Worm (Caenorhabditis elegans) whole organism, early embryonic: ENCODE measurements around the gene noca-1.

Experiments used
- F13C5.2 ChIP-seq: sonication (generic microtip); optimal IDR thresholded peaks from 2 replicates; lab custom pipeline; 2017; ENCODE audit warnings: mild to moderate bottlenecking, missing genetic modification characterization, inconsistent platforms, missing compliant biosample characterization
- aly-1 ChIP-seq: sonication (generic microtip); optimal IDR thresholded peaks from 2 replicates; lab custom pipeline; 2016; ENCODE audit warnings: missing genetic modification characterization, missing compliant biosample characterization
- ama-1 ChIP-seq: fragments of 150-350 bp; optimal IDR thresholded peaks from 2 replicates; lab custom pipeline; 2014
- ets-7 ChIP-seq: sonication (generic microtip); optimal IDR thresholded peaks from 2 replicates; lab custom pipeline; 2016; ENCODE audit warnings: missing genotype, missing genetic modification characterization, missing compliant biosample characterization
- flt-1 ChIP-seq: fragments of 200-800 bp; sonication (Bioruptor generic); IDR thresholded peaks from 2 replicates; pipeline ENCODE4 v1.3.6; 2022; ENCODE audit warnings: missing genetic modification characterization, missing compliant biosample characterization
- hmg-4 ChIP-seq: fragments of 200-800 bp; sonication (Bioruptor generic); optimal IDR thresholded peaks from 2 replicates; lab custom pipeline; 2018; ENCODE audit warnings: mild to moderate bottlenecking, missing genetic modification characterization, missing compliant biosample characterization
- hnd-1 ChIP-seq: sonication (generic microtip); optimal IDR thresholded peaks from 2 replicates; lab custom pipeline; 2016; ENCODE audit warnings: missing genetic modification characterization, missing compliant biosample characterization
- tbx-11 ChIP-seq: fragments of 200-800 bp; sonication (Bioruptor generic); IDR thresholded peaks from 2 replicates; pipeline ENCODE4 v1.3.6; 2022; ENCODE audit warnings: missing genetic modification characterization, missing compliant biosample characterization
- tbx-37 ChIP-seq: fragments of 200-800 bp; sonication (Bioruptor generic); conservative IDR thresholded peaks from 2 replicates; pipeline ENCODE4 v1.3.6; 2022; ENCODE audit warnings: missing genetic modification reagents, missing genetic modification characterization, missing compliant biosample characterization
- tra-4 ChIP-seq: sonication (generic microtip); optimal IDR thresholded peaks from 2 replicates; lab custom pipeline; 2017; ENCODE audit warnings: missing genetic modification characterization, missing compliant biosample characterization

DNA sequence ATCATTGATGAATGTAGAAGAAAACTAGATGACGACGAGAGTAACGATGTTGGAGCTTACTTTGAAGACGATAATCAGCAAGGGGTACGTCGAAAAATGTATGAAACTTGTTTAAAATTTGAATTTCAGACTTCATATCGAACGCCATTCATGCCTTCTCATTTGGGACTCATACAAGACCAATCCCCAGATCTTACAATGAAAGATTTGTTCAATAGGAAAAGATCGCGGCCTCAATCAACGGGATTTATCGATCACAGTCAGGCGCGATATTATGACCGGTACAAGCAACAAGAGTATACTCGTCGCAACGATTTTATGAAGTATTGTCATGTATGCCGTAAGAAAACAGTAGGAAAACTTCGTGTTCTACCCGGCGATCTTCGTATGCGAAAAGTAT, 24.1 kb downstream of the noca-1 start:
- TF ChIP-seq tbx-37: no peak
- TF ChIP-seq ama-1 (lab: Kevin White, UChicago): no peak
- no peak for TF ChIP-seq ets-7 (tag; lab: Kevin White, UChicago)
- TF ChIP-seq tbx-11 (GFP tag; lab: Robert Waterston, UW): no peak
- TF ChIP-seq hnd-1 (tag; lab: Kevin White, UChicago): no peak
- no peak for TF ChIP-seq hmg-4 (GFP tag; lab: Kevin White, UChicago)
- no peak for TF ChIP-seq tra-4
- TF ChIP-seq aly-1 (tag; lab: Kevin White, UChicago): no peak
- TF ChIP-seq flt-1 (GFP tag; lab: Robert Waterston, UW): no peak
- TF ChIP-seq F13C5.2: no peak
